Worm (Caenorhabditis elegans) whole organism, L3 larva: ENCODE results near the gene git-1.

Experiments
- R02D3.7 ChIP-seq: fragments of 150-350 bp; optimal IDR thresholded peaks from 2 replicates; lab custom pipeline; 2014; ENCODE audit warnings: missing biosample characterization, missing genetic modification characterization
- ZK546.5 ChIP-seq: sonication (generic microtip); optimal IDR thresholded peaks from 2 replicates; lab custom pipeline; 2017; ENCODE audit warnings: missing biosample characterization, missing genetic modification characterization
- aly-2 ChIP-seq: fragments of 150-350 bp; optimal IDR thresholded peaks from 2 replicates; lab custom pipeline; 2014; ENCODE audit warnings: missing biosample characterization, missing genetic modification characterization
- ama-1 ChIP-seq: fragments of 150-350 bp; optimal IDR thresholded peaks from 2 replicates; lab custom pipeline; 2018
- ceh-16 ChIP-seq: sonication (generic microtip); optimal IDR thresholded peaks from 2 replicates; lab custom pipeline; 2017; ENCODE audit warnings: missing biosample characterization, missing genetic modification characterization
- ceh-28 ChIP-seq: fragments of 150-350 bp; optimal IDR thresholded peaks from 2 replicates; lab custom pipeline; 2014; ENCODE audit warnings: missing biosample characterization, missing genetic modification reagents, missing genetic modification characterization
- ceh-82 ChIP-seq: fragments of 150-350 bp; optimal IDR thresholded peaks from 2 replicates; lab custom pipeline; 2014; ENCODE audit warnings: missing biosample characterization, missing genetic modification characterization
- ceh-9 ChIP-seq: sonication (generic microtip); optimal IDR thresholded peaks from 2 replicates; lab custom pipeline; 2018; ENCODE audit warnings: missing biosample characterization, missing genetic modification characterization
- daf-12 ChIP-seq: fragments of 150-350 bp; optimal IDR thresholded peaks from 2 replicates; lab custom pipeline; 2014; ENCODE audit warnings: missing biosample characterization, missing genetic modification reagents, missing genetic modification characterization
- egl-27 ChIP-seq: sonication (generic microtip); optimal IDR thresholded peaks from 4 replicates; lab custom pipeline; 2017; ENCODE audit warnings: missing biosample characterization, missing genetic modification reagents, missing genetic modification characterization
- egl-5 ChIP-seq: fragments of 150-350 bp; optimal IDR thresholded peaks from 2 replicates; lab custom pipeline; 2017; ENCODE audit warnings: missing biosample characterization, missing genetic modification reagents, missing genetic modification characterization, inconsistent platforms
- elt-1 ChIP-seq: fragments of 150-350 bp; optimal IDR thresholded peaks from 2 replicates; lab custom pipeline; 2014; ENCODE audit warnings: missing biosample characterization, missing genetic modification characterization
- elt-2 ChIP-seq: sonication (generic microtip); optimal IDR thresholded peaks from 2 replicates; lab custom pipeline; 2016; ENCODE audit warnings: missing genetic modification reagents, mild to moderate bottlenecking, missing genetic modification characterization, missing compliant biosample characterization
- elt-3 ChIP-seq, 3 experiments: fragments of 150-350 bp in 1 of 3; sonication (generic microtip) in 2 of 3; optimal IDR thresholded peaks; 2 replicates in 2 of 3; 4 replicates in 1 of 3; lab custom pipeline; 2014 to 2017; ENCODE audit warnings: missing biosample characterization in 3 of 3, missing genetic modification characterization in 3 of 3
- eor-1 ChIP-seq, 2 experiments: fragments of 150-350 bp; optimal IDR thresholded peaks; 2 replicates each; lab custom pipeline; 2014 to 2018; ENCODE audit warnings: missing biosample characterization in 2 of 2, missing genetic modification characterization in 2 of 2
- fkh-10 ChIP-seq: sonication (generic microtip); optimal IDR thresholded peaks from 2 replicates; lab custom pipeline; 2017; ENCODE audit warnings: missing biosample characterization, missing genetic modification reagents, missing genetic modification characterization
- fkh-2 ChIP-seq: fragments of 150-350 bp; optimal IDR thresholded peaks from 2 replicates; lab custom pipeline; 2014; ENCODE audit warnings: missing biosample characterization, missing genetic modification reagents, missing genetic modification characterization
- fos-1 ChIP-seq: fragments of 150-350 bp; optimal IDR thresholded peaks from 2 replicates; lab custom pipeline; 2014; ENCODE audit warnings: missing biosample characterization, missing genetic modification characterization
- hmg-11 ChIP-seq: sonication (generic microtip); optimal IDR thresholded peaks from 2 replicates; lab custom pipeline; 2016; ENCODE audit warnings: missing genetic modification characterization, missing compliant biosample characterization
- jun-1 ChIP-seq: fragments of 150-350 bp; optimal IDR thresholded peaks from 2 replicates; lab custom pipeline; 2014; ENCODE audit warnings: missing biosample characterization, missing genetic modification reagents, missing genetic modification characterization
- lin-15B ChIP-seq: fragments of 150-350 bp; optimal IDR thresholded peaks from 2 replicates; lab custom pipeline; 2014; ENCODE audit warnings: missing biosample characterization, missing genetic modification characterization
- lin-39 ChIP-seq: fragments of 150-350 bp; optimal IDR thresholded peaks from 2 replicates; lab custom pipeline; 2018; ENCODE audit warnings: missing biosample characterization, missing genetic modification reagents, missing genetic modification characterization
- lsy-12 ChIP-seq: sonication (generic microtip); optimal IDR thresholded peaks from 2 replicates; lab custom pipeline; 2016; ENCODE audit warnings: mild to moderate bottlenecking, missing genetic modification characterization, missing compliant biosample characterization
- mdl-1 ChIP-seq: fragments of 150-350 bp; optimal IDR thresholded peaks from 2 replicates; lab custom pipeline; 2014; ENCODE audit warnings: missing biosample characterization, missing genetic modification characterization
- nfya-1 ChIP-seq: sonication (generic microtip); optimal IDR thresholded peaks from 2 replicates; lab custom pipeline; 2017; ENCODE audit warnings: missing genetic modification characterization, mild to moderate bottlenecking, missing compliant biosample characterization, antibody characterized with exemption, moderate library complexity; ENCODE audit not compliant: insufficient read depth
- nhr-11 ChIP-seq: fragments of 150-350 bp; optimal IDR thresholded peaks from 2 replicates; lab custom pipeline; 2014; ENCODE audit warnings: missing biosample characterization, missing genetic modification characterization
- nhr-12 ChIP-seq: fragments of 150-350 bp; optimal IDR thresholded peaks from 2 replicates; lab custom pipeline; 2014; ENCODE audit warnings: missing biosample characterization, missing genetic modification characterization
- nhr-23 ChIP-seq: fragments of 150-350 bp; optimal IDR thresholded peaks from 2 replicates; lab custom pipeline; 2014; ENCODE audit warnings: missing biosample characterization, missing genetic modification reagents, missing genetic modification characterization
- nhr-237 ChIP-seq: fragments of 150-350 bp; optimal IDR thresholded peaks from 2 replicates; lab custom pipeline; 2014; ENCODE audit warnings: missing biosample characterization, missing genetic modification characterization
- nhr-25 ChIP-seq: sonication (generic microtip); optimal IDR thresholded peaks from 2 replicates; lab custom pipeline; 2017; ENCODE audit warnings: missing biosample characterization, missing genetic modification characterization
- nhr-28 ChIP-seq: fragments of 150-350 bp; optimal IDR thresholded peaks from 2 replicates; lab custom pipeline; 2014; ENCODE audit warnings: missing biosample characterization, missing genetic modification characterization
- nhr-43 ChIP-seq: sonication (generic microtip); optimal IDR thresholded peaks from 2 replicates; lab custom pipeline; 2016; ENCODE audit warnings: mild to moderate bottlenecking, missing genetic modification characterization, missing compliant biosample characterization; ENCODE audit not compliant: poor library complexity, severe bottlenecking
- nhr-67 ChIP-seq: fragments of 150-350 bp; optimal IDR thresholded peaks from 2 replicates; lab custom pipeline; 2014; ENCODE audit warnings: missing biosample characterization, missing genetic modification characterization
- nhr-76 ChIP-seq: fragments of 150-350 bp; sonication (generic microtip); optimal IDR thresholded peaks from 5 replicates; lab custom pipeline; 2014; ENCODE audit warnings: missing biosample characterization, missing genetic modification characterization
- nhr-77 ChIP-seq: fragments of 150-350 bp; optimal IDR thresholded peaks from 2 replicates; lab custom pipeline; 2014; ENCODE audit warnings: missing biosample characterization, missing genetic modification characterization
- pha-4 ChIP-seq: fragments of 150-350 bp; optimal IDR thresholded peaks from 2 replicates; lab custom pipeline; 2014; ENCODE audit warnings: missing biosample characterization, missing genetic modification reagents, missing genetic modification characterization
- pqm-1 ChIP-seq: fragments of 150-350 bp; optimal IDR thresholded peaks from 2 replicates; lab custom pipeline; 2017; ENCODE audit warnings: missing biosample characterization, missing genetic modification characterization, inconsistent platforms
- sea-2 ChIP-seq: fragments of 150-350 bp; sonication (generic microtip); optimal IDR thresholded peaks from 4 replicates; lab custom pipeline; 2014; ENCODE audit warnings: missing biosample characterization, missing genetic modification reagents, missing genetic modification characterization
- skn-1 ChIP-seq: fragments of 150-350 bp; optimal IDR thresholded peaks from 2 replicates; lab custom pipeline; 2014; ENCODE audit warnings: missing biosample characterization, missing genetic modification characterization
- snpc-4 ChIP-seq: fragments of 150-350 bp; optimal IDR thresholded peaks from 2 replicates; lab custom pipeline; 2014; ENCODE audit warnings: missing biosample characterization, missing genetic modification characterization
- tbx-2 ChIP-seq: sonication (generic microtip); optimal IDR thresholded peaks from 2 replicates; lab custom pipeline; 2016; ENCODE audit warnings: mild to moderate bottlenecking, missing genetic modification characterization, missing compliant biosample characterization
- unc-39 ChIP-seq: sonication (generic microtip); optimal IDR thresholded peaks from 4 replicates; lab custom pipeline; 2017; ENCODE audit warnings: missing biosample characterization, missing genetic modification characterization
- unc-62 ChIP-seq: fragments of 150-350 bp; sonication (generic microtip); optimal IDR thresholded peaks from 4 replicates; lab custom pipeline; 2014; ENCODE audit warnings: missing biosample characterization, missing genetic modification reagents, missing genetic modification characterization
- zag-1 ChIP-seq: fragments of 150-350 bp; optimal IDR thresholded peaks from 2 replicates; lab custom pipeline; 2014; ENCODE audit warnings: missing biosample characterization, missing genetic modification characterization
- ztf-11 ChIP-seq: fragments of 150-350 bp; optimal IDR thresholded peaks from 2 replicates; lab custom pipeline; 2014; ENCODE audit warnings: missing biosample characterization, missing genetic modification characterization
- ztf-4 ChIP-seq: fragments of 150-350 bp; optimal IDR thresholded peaks from 2 replicates; lab custom pipeline; 2014; ENCODE audit warnings: missing biosample characterization, missing genetic modification characterization

git-1 gene

DNA sequence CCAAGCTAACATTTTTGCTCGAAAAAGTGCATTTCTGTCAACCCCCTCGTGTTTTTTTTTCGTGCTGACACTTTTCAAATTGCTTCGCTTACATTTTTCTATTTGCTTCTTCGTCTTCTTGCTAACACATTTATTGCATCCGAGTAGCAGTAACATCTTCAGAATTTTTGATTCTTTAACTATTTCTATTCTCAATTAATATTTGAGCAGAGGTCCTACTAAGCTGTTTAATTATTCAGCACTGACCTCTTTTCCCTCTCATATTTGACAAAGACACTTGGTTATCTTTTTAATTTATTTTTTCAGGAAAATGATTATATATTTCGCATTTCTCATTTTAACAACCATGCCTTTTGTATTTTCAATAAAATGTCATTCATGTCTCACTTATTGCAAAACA is 21.0 kb downstream of the git-1 start, which contains the start of gene F59F5.5:
Gene F59F5.5 (plus strand): TSS at position 301 of the 400 bp plus-strand sequence.
- TF ChIP-seq fkh-2 (tag; lab: Kevin White, UChicago) (no peak), jun-1 (tag; lab: Kevin White, UChicago) (no peak), tbx-2 (tag; lab: Kevin White, UChicago) (no peak), zag-1 (no peak), hmg-11 (tag; lab: Kevin White, UChicago) (no peak), nhr-237 (no peak), ama-1 (lab: Kevin White, UChicago) (no peak), nhr-76 (no peak), eor-1 (tag; optimal IDR thresholded peaks at IDR 0.05; lab: Kevin White, UChicago) (no peak), skn-1 (tag; lab: Kevin White, UChicago) (no peak), elt-3 (tag; optimal IDR thresholded peaks at IDR 0.05; lab: Kevin White, UChicago) (no peak), nhr-11 (tag; lab: Kevin White, UChicago) (no peak), ceh-16 (tag; lab: Kevin White, UChicago) (no peak), snpc-4 (no peak), ZK546.5 (no peak), unc-62 (GFP tag; lab: Kevin White, UChicago) (no peak), R02D3.7 (no peak), daf-12 (tag; lab: Kevin White, UChicago) (no peak)

DNA sequence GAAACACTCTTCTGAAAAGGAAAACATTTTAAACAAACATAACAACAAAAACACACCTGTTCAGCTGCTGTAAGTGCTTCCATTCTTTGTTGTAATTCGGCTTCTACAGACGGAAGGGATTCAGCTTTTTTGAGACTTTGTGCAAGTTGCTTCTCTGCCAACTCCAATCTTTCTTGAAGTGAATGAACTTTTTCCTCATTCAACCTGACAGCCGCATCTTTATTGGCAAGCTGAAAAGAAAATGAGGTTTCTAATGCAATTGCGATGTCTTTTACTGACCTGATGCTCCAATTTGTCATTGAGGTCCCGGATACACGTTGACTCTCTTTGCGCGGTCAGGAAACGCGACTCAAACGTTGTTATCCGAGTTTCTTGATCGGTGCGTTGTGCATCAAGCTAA is 28.4 kb downstream of the git-1 start:
- no peak for TF ChIP-seq pha-4
- TF ChIP-seq ceh-82 (tag; lab: Kevin White, UChicago) = no peak
- no peak for TF ChIP-seq nhr-12
- TF ChIP-seq tbx-2 (tag; lab: Kevin White, UChicago) = no peak
- no peak for TF ChIP-seq nhr-67 (tag; lab: Kevin White, UChicago)

DNA sequence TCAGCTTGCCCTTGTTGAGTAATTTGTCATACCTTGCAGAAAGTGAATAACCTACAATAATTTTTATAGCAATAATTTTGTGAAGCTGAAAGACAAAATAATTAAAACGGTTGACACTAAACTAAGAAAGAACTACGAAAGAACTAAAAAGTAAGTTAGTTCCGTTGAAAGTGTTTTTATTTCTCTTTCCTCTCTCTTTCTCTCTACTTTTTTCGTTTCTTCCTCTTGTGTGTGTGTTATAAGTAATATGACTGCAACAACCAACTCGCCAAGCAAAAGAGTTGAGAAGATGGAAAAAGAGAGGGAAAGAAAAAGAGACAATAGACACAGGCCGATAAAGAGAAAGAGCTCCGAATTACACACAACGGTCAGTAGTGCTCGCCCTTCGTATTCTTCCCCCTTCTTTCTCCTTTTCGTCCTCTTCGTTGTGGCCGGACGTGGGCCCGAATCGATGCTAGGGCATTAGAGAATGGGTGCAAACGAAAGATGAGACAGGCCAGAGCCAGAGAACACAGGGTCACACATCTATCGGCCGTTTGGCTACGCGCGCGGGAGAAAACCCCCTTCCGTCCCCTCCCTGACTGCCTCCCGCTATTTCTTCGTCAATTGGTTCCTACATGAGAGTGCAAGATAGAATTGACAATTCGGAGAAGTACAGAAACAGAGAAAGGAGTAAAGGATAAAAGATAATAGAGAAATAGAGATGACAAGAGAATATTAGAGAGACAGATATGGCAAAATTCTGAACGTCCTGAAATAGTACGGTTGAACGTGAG is 30.7 kb downstream of the git-1 start, which contains the start of gene syd-2:
Gene syd-2 (minus strand): TSS at position 51 of the 776 bp plus-strand sequence.
- TF ChIP-seq nhr-77 (tag; lab: Kevin White, UChicago) (no peak), nhr-11 (tag; lab: Kevin White, UChicago) (peak; percentile 47), zag-1 (no peak), fkh-2 (tag; lab: Kevin White, UChicago) (no peak), tbx-2 (tag; lab: Kevin White, UChicago) (peak; percentile 57), jun-1 (tag; lab: Kevin White, UChicago) (peak; percentile 35), nhr-237 (no peak), ztf-11 (tag; lab: Kevin White, UChicago) (no peak), elt-2 (tag; lab: Kevin White, UChicago) (peak; percentile 34), lin-15B (tag; lab: Kevin White, UChicago) (peak; percentile 55), pqm-1 (tag; lab: Kevin White, UChicago) (peak; percentile 2), unc-62 (GFP tag; lab: Kevin White, UChicago) (peak; percentile 79), nfya-1 (tag; lab: Kevin White, UChicago) (peak; percentile 75), nhr-25 (tag; lab: Kevin White, UChicago) (peak; percentile 27), egl-27 (tag; lab: Kevin White, UChicago) (peak; percentile 4), mdl-1 (tag; lab: Kevin White, UChicago) (no peak), nhr-67 (tag; lab: Kevin White, UChicago) (no peak), ZK546.5 (no peak), nhr-23 (tag; lab: Kevin White, UChicago) (peak; percentile 59), unc-39 (no peak), egl-5 (tag; lab: Kevin White, UChicago) (peak; percentile 6), elt-1 (no peak), snpc-4 (no peak), nhr-76 (no peak), hmg-11 (tag; lab: Kevin White, UChicago) (peak; percentile 95), skn-1 (tag; lab: Kevin White, UChicago) (peak; percentile 6), ceh-28 (tag; lab: Kevin White, UChicago) (peak; percentile 70), fos-1 (tag; lab: Kevin White, UChicago) (no peak), sea-2 (GFP tag; lab: Kevin White, UChicago) (no peak), fkh-10 (GFP tag; lab: Kevin White, UChicago) (peak; percentile 85), lin-39 (tag; lab: Kevin White, UChicago) (peak; percentile 95), aly-2 (tag; lab: Kevin White, UChicago) (no peak), ama-1 (lab: Kevin White, UChicago) (no peak), nhr-12 (no peak), ceh-82 (tag; lab: Kevin White, UChicago) (no peak), daf-12 (tag; lab: Kevin White, UChicago) (no peak), eor-1 (tag; optimal IDR thresholded peaks at IDR 0.05; lab: Kevin White, UChicago) (no peak), ceh-9 (no peak), elt-3 (tag; optimal IDR thresholded peaks at IDR 0.05; lab: Kevin White, UChicago) (no peak), pha-4 (peak; percentile 68), nhr-28 (no peak), lsy-12 (tag; lab: Kevin White, UChicago) (peak; percentile 30), ceh-16 (tag; lab: Kevin White, UChicago) (no peak), nhr-43 (tag; lab: Kevin White, UChicago) (no peak), ztf-4 (tag; lab: Kevin White, UChicago) (no peak)
